Worm (Caenorhabditis elegans) whole organism, L1 larva: ENCODE data around the gene rpb-8.

ENCODE experiments used
- zag-1 ChIP-seq: fragments of 150-350 bp; optimal IDR thresholded peaks from 2 replicates; lab custom pipeline; 2014; ENCODE audit warnings: missing biosample characterization, missing genetic modification characterization
- ztf-11 ChIP-seq, 2 experiments: sonication (generic microtip); optimal IDR thresholded peaks; 2 replicates each; lab custom pipeline; 2016 to 2017; ENCODE audit warnings: missing genetic modification characterization in 2 of 2, missing biosample characterization in 1 of 2, missing compliant biosample characterization in 1 of 2

DNA sequence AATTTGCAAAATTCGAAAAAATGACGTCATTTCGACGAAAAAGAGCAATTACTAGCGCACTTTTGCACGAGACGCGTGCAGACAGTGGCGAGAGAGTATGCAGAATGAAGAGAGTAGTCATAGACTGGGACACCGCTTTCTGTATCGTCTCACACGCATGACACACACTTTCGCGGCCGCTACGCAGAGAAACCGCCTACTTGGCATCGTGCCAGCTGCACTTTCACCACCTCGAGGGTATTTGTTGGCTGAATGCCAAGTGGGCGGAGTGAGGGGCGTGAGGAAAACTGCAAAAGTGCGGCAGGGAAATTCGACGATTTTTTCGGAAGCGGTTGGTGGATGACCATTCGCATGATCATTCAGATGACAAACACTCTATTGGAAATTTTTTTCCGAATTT is 18.1 kb downstream of the rpb-8 start:
- TF ChIP-seq zag-1 (tag; lab: Kevin White, UChicago): peak; percentile 30
- TF ChIP-seq ztf-11 (tag; optimal IDR thresholded peaks at IDR 0.05; lab: Kevin White, UChicago): peak in 1 of 2 experiments; percentile 99
